Worm (Caenorhabditis elegans): ENCODE measurements around the gene C34B4.3.

C34B4.3 gene

DNA sequence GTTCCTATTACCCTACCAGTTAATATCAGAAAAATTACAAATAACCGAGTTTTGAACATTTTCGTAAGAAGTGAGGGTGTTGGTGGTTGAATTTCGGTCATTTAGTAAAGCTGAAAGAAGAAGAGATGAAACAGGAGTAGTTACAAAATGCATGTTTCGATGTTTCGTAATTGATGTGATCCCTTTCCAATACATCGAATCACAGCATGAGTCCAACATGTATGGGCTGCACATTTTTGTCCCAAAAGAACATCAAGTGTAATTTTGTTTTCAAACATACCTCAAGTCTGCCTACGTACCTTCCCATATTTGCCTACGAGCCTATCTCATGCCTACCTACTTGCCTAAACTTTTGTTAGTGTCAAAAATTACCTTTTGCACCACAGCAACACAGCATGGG lies 34.5 kb downstream of the C34B4.3 start, which contains the start of gene W07G4.2:
TSS of gene W07G4.2 (minus strand) at position 101 of the 400 bp plus-strand sequence.
- no peak for TF ChIP-seq lin-11 (tag; optimal IDR thresholded peaks at IDR 0.05)
- TF ChIP-seq C34F6.9 (tag; optimal IDR thresholded peaks at IDR 0.05), result no peak
- no peak for TF ChIP-seq unc-62 (GFP tag; optimal IDR thresholded peaks at IDR 0.05)
- no peak for TF ChIP-seq ztf-4 (tag; optimal IDR thresholded peaks at IDR 0.05)
- no peak for TF ChIP-seq sma-3 (GFP tag; optimal IDR thresholded peaks at IDR 0.05)
- no peak for TF ChIP-seq blmp-1 (tag; optimal IDR thresholded peaks at IDR 0.05; ENCODE audit: insufficient read depth)
- TF ChIP-seq elt-1 (tag; optimal IDR thresholded peaks at IDR 0.05), result no peak
- TF ChIP-seq nhr-129 (tag; optimal IDR thresholded peaks at IDR 0.05), result no peak
- TF ChIP-seq sma-9 (GFP tag; optimal IDR thresholded peaks at IDR 0.05), result no peak
- no peak for TF ChIP-seq sma-9 (tag; optimal IDR thresholded peaks at IDR 0.05)
- no peak for TF ChIP-seq gmeb-1 (tag; optimal IDR thresholded peaks at IDR 0.05)
- TF ChIP-seq crh-2 (tag; optimal IDR thresholded peaks at IDR 0.05), result no peak
- TF ChIP-seq ama-1 (optimal IDR thresholded peaks at IDR 0.05), result no peak
- TF ChIP-seq ZK546.5 (tag; optimal IDR thresholded peaks at IDR 0.05), result no peak

DNA sequence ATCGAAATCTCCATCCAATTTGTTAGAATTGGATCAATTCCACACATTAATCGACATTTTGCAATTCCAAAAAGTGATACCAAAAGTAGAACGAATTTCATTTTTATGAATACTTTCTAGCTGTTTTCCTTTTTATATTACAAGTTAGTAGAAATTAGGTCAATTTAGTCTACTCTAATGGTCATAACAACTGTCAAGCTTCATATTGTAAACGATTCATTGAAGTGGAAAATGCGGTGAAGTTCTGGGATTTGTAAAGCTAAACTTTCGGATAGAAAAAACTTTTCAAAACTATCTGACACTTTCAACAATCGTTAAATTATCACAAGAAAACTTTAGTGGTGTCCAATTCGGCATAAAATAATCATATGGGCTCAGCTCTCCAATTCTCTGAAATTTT lies 36.3 kb downstream of the C34B4.3 start, which contains the start of gene W07G4.7:
TSS of gene W07G4.7 (minus strand) at position 101 of the 400 bp plus-strand sequence.
- TF ChIP-seq unc-55 (GFP tag; optimal IDR thresholded peaks at IDR 0.05), result no peak

DNA sequence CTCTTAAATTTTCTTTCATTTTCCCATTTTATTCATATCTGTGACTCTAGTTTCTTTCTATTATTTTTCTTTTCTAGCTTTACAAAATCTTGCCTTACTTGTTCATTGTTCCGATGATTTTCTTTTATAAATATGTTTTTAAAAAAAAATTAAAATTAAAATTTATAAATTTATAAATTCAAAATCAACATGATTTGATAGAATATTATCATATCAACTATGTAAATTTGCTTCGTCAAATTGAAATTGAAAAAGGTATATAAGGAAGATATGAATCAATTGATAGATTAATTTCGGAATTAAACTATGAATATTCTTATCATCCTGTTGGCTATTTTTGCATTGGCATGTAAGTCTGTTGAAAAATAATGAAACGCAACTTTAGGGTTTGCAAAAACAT lies 37.7 kb downstream of the C34B4.3 start, which contains the start of gene W07G4.1:
TSS of gene W07G4.1 (plus strand) at position 301 of the 400 bp plus-strand sequence.
- TF ChIP-seq ztf-1 (GFP tag; conservative IDR thresholded peaks at IDR 0.05) (no peak), unc-55 (GFP tag; optimal IDR thresholded peaks at IDR 0.05) (no peak), aly-2 (tag; optimal IDR thresholded peaks at IDR 0.05) (no peak), F13H6.1 (tag; optimal IDR thresholded peaks at IDR 0.05) (no peak), fos-1 (tag; optimal IDR thresholded peaks at IDR 0.05) (no peak), ztf-11 (tag; optimal IDR thresholded peaks at IDR 0.05) (no peak), sem-4 (tag; optimal IDR thresholded peaks at IDR 0.05) (no peak), alr-1 (tag; optimal IDR thresholded peaks at IDR 0.05) (no peak), R02D3.7 (tag; optimal IDR thresholded peaks at IDR 0.05) (no peak), lin-13 (GFP tag; optimal IDR thresholded peaks at IDR 0.05) (no peak), elt-1 (tag; optimal IDR thresholded peaks at IDR 0.05) (no peak)

DNA sequence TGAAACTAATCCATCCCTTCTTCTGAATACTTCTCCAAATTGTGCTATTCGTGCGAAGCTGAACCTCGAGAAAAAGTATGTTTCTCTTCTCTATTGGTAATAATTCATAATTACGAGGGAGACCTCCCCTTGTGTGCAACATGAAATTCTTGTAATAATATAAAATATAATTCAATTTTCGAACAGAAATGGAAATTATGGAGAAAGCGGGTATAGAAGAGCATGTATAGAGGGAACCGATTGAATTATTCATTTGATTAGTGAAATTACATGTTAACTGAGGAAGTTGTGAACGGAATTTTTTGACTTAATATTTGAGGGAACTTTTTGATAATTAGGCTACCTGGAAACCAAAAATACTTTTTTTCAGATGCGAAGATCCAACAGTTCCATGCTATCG lies 42.1 kb downstream of the C34B4.3 start:
- TF ChIP-seq aly-2 (tag; optimal IDR thresholded peaks at IDR 0.05) (no peak), snpc-4 (tag; optimal IDR thresholded peaks at IDR 0.05) (no peak), elt-1 (tag; optimal IDR thresholded peaks at IDR 0.05) (no peak), mab-5 (tag; optimal IDR thresholded peaks at IDR 0.05) (no peak), nhr-21 (tag; optimal IDR thresholded peaks at IDR 0.05) (no peak), ZK546.5 (tag; optimal IDR thresholded peaks at IDR 0.05) (no peak), alr-1 (tag; optimal IDR thresholded peaks at IDR 0.05) (no peak), ama-1 (optimal IDR thresholded peaks at IDR 0.05) (no peak), F13H6.1 (tag; optimal IDR thresholded peaks at IDR 0.05) (no peak), zag-1 (tag; optimal IDR thresholded peaks at IDR 0.05) (no peak), ztf-4 (tag; optimal IDR thresholded peaks at IDR 0.05) (no peak), skn-1 (tag; optimal IDR thresholded peaks at IDR 0.05) (no peak), lin-11 (tag; optimal IDR thresholded peaks at IDR 0.05) (no peak), sma-9 (GFP tag; optimal IDR thresholded peaks at IDR 0.05) (no peak), sma-9 (tag; optimal IDR thresholded peaks at IDR 0.05) (no peak)

DNA sequence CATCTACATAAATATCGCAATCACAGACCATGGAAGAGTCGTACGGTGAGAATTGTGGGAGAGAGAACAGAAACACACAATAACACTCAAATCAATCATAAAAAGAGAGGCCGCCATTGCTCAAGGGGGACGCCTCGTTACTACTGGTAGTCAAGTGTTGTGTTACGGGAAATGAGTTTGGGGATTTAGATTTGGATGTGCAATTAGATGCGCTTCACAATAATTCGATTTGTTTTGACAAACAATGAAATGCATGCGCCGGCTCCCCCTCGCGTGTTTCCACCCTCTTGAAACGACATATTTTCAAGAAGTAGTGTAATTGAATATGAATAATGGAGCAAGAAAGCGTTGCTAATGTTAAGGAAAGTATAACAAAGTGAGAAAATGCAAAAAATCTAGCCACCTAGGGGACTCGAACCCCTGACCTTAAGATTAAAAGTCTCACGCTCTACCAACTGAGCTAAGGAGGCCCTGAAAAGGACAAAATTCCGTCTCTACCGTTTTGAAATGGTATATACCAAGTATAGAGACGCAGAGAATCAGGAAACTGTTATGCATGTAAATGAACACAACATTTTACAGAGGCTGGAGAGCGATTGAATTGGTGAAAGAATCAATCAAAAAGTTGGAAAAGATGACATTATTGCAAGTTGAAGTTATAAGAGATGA lies 44.2 kb downstream of the C34B4.3 start:
- TF ChIP-seq elt-1 (tag; optimal IDR thresholded peaks at IDR 0.05) (no peak), peb-1 (tag; optimal IDR thresholded peaks at IDR 0.05) (no peak), mdl-1 (tag; optimal IDR thresholded peaks at IDR 0.05) (no peak), crh-2 (tag; optimal IDR thresholded peaks at IDR 0.05) (no peak), nhr-10 (tag; optimal IDR thresholded peaks at IDR 0.05) (no peak), elt-3 (tag; optimal IDR thresholded peaks at IDR 0.05) (no peak), lin-13 (GFP tag; optimal IDR thresholded peaks at IDR 0.05) (no peak), unc-55 (GFP tag; optimal IDR thresholded peaks at IDR 0.05) (no peak), nhr-12 (tag; optimal IDR thresholded peaks at IDR 0.05) (no peak), snpc-4 (tag; optimal IDR thresholded peaks at IDR 0.05) (no peak), lin-11 (tag; optimal IDR thresholded peaks at IDR 0.05) (no peak)

Measured in whole organism, L2 larva.